Worm (Caenorhabditis elegans) whole organism, L4 larva: Measurements from ENCODE around the gene str-3.

Experiments
- F10B5.3 ChIP-seq: sonication (generic microtip); optimal IDR thresholded peaks from 2 replicates; lab custom pipeline; 2016; ENCODE audit warnings: mild to moderate bottlenecking, missing genetic modification characterization, missing compliant biosample characterization
- T26A8.4 ChIP-seq: fragments of 200-800 bp; sonication (Bioruptor generic); IDR thresholded peaks from 2 replicates; pipeline ENCODE4 v1.3.6; 2022; ENCODE audit warnings: missing genetic modification characterization, missing compliant biosample characterization
- ZK337.2 ChIP-seq: fragments of 200-800 bp; sonication (Bioruptor generic); IDR thresholded peaks from 2 replicates; pipeline ENCODE4 v1.3.6; 2022; ENCODE audit warnings: missing genetic modification reagents, missing genetic modification characterization, missing compliant biosample characterization
- aha-1 ChIP-seq: fragments of 150-350 bp; peaks from one replicate; lab custom pipeline; 2014; ENCODE audit warnings: missing biosample characterization, missing genetic modification characterization
- ama-1 ChIP-seq: fragments of 150-350 bp; optimal IDR thresholded peaks from 2 replicates; lab custom pipeline; 2014; ENCODE audit warnings: inconsistent platforms, mixed read lengths
- arid-1 ChIP-seq: fragments of 200-800 bp; sonication (Bioruptor generic); conservative IDR thresholded peaks from 2 replicates; pipeline ENCODE4 v1.3.6; 2022; ENCODE audit warnings: missing genetic modification reagents, missing genetic modification characterization, missing compliant biosample characterization
- attf-4 ChIP-seq: sonication (generic microtip); optimal IDR thresholded peaks from 3 replicates; lab custom pipeline; 2017; ENCODE audit warnings: missing biosample characterization, missing genetic modification characterization
- ceh-28 ChIP-seq: fragments of 150-350 bp; optimal IDR thresholded peaks from 2 replicates; lab custom pipeline; 2014; ENCODE audit warnings: missing biosample characterization, missing genetic modification reagents, missing genetic modification characterization
- ceh-62 ChIP-seq: sonication (generic microtip); optimal IDR thresholded peaks from 2 replicates; lab custom pipeline; 2017; ENCODE audit warnings: missing biosample characterization, missing genetic modification characterization
- ctbp-1 ChIP-seq: fragments of 200-800 bp; sonication (Bioruptor generic); IDR thresholded peaks from 2 replicates; pipeline ENCODE4 v1.3.6; 2022; ENCODE audit warnings: missing genetic modification reagents, missing genetic modification characterization, missing compliant biosample characterization
- daf-16 ChIP-seq, 3 experiments: sonication (generic microtip); optimal IDR thresholded peaks; 2 replicates each; lab custom pipeline; 2016 to 2017; ENCODE audit warnings: missing genetic modification characterization in 3 of 3, missing genetic modification reagents in 3 of 3, mild to moderate bottlenecking in 2 of 3, missing compliant biosample characterization in 2 of 3, missing biosample characterization in 1 of 3, moderate library complexity in 1 of 3
- dmd-6 ChIP-seq: fragments of 200-800 bp; sonication (Bioruptor generic); IDR thresholded peaks from 2 replicates; pipeline ENCODE4 v1.3.6; 2022; ENCODE audit warnings: missing genetic modification reagents, missing genetic modification characterization, missing compliant biosample characterization
- dpl-1 ChIP-seq: fragments of 150-350 bp; optimal IDR thresholded peaks from 2 replicates; lab custom pipeline; 2014; ENCODE audit warnings: missing biosample characterization, missing genetic modification reagents, missing genetic modification characterization
- dve-1 ChIP-seq: sonication (generic microtip); optimal IDR thresholded peaks from 2 replicates; lab custom pipeline; 2017; ENCODE audit warnings: antibody characterized with exemption, mild to moderate bottlenecking, missing genetic modification characterization, missing compliant biosample characterization; ENCODE audit not compliant: insufficient read depth
- egl-43 ChIP-seq: fragments of 200-800 bp; sonication (Bioruptor generic); IDR thresholded peaks from 2 replicates; pipeline ENCODE4 v1.3.6; 2022; ENCODE audit warnings: missing genetic modification reagents, missing genetic modification characterization, missing compliant biosample characterization
- gei-8 ChIP-seq: fragments of 200-800 bp; sonication (Bioruptor generic); optimal IDR thresholded peaks from 2 replicates; lab custom pipeline; 2018; ENCODE audit warnings: mild to moderate bottlenecking, missing genetic modification characterization, missing compliant biosample characterization
- hif-1 ChIP-seq, 2 experiments: sonication (generic microtip); optimal IDR thresholded peaks; 2 replicates each; lab custom pipeline; 2016 to 2017; ENCODE audit warnings: missing compliant biosample characterization in 2 of 2, missing genetic modification characterization in 2 of 2, missing genetic modification reagents in 2 of 2, missing genotype in 2 of 2, mild to moderate bottlenecking in 1 of 2
- hmg-1.1 ChIP-seq: fragments of 200-800 bp; sonication (Bioruptor generic); IDR thresholded peaks from 2 replicates; pipeline ENCODE4 v1.3.6; 2022; ENCODE audit warnings: missing genetic modification reagents, missing genetic modification characterization, missing compliant biosample characterization
- lin-1 ChIP-seq: fragments of 200-800 bp; sonication (Bioruptor generic); IDR thresholded peaks from 2 replicates; pipeline ENCODE4 v1.3.6; 2022; ENCODE audit warnings: missing genetic modification reagents, missing genetic modification characterization, missing compliant biosample characterization
- lin-29 ChIP-seq: fragments of 200-800 bp; sonication (Bioruptor generic); IDR thresholded peaks from 2 replicates; pipeline ENCODE4 v1.3.6; 2022; ENCODE audit warnings: missing genetic modification reagents, missing genetic modification characterization, missing compliant biosample characterization
- lin-38 ChIP-seq: fragments of 200-800 bp; sonication (Bioruptor generic); IDR thresholded peaks from 2 replicates; pipeline ENCODE4 v1.3.6; 2022; ENCODE audit warnings: missing genetic modification reagents, missing genetic modification characterization, missing compliant biosample characterization
- lsy-2 ChIP-seq, 2 experiments: fragments of 150-350 bp in 1 of 2; sonication (generic microtip) in 1 of 2; optimal IDR thresholded peaks; 2 replicates each; lab custom pipeline; 2014 to 2017; ENCODE audit warnings: missing biosample characterization in 2 of 2, missing genetic modification characterization in 2 of 2
- mdl-1 ChIP-seq, 2 experiments: fragments of 150-350 bp in 1 of 2; sonication (generic microtip) in 1 of 2; optimal IDR thresholded peaks; 2 replicates each; lab custom pipeline; 2014 to 2017; ENCODE audit warnings: missing biosample characterization in 2 of 2, missing genetic modification characterization in 2 of 2
- mdt-29 ChIP-seq: fragments of 200-800 bp; sonication (Bioruptor generic); IDR thresholded peaks from 2 replicates; pipeline ENCODE4 v1.3.6; 2022; ENCODE audit warnings: missing genetic modification reagents, missing genetic modification characterization, missing compliant biosample characterization
- mep-1 ChIP-seq: fragments of 150-350 bp; sonication (generic microtip); optimal IDR thresholded peaks from 3 replicates; lab custom pipeline; 2014; ENCODE audit warnings: missing biosample characterization, missing genetic modification characterization
- mes-2 ChIP-seq: sonication (generic microtip); optimal IDR thresholded peaks from 2 replicates; lab custom pipeline; 2016; ENCODE audit warnings: missing genotype, mild to moderate bottlenecking, missing genetic modification characterization, missing compliant biosample characterization; ENCODE audit not compliant: poor library complexity, severe bottlenecking
- mxl-2 ChIP-seq: fragments of 200-800 bp; sonication (Bioruptor generic); conservative IDR thresholded peaks from 2 replicates; pipeline ENCODE4 v1.3.6; 2022; ENCODE audit warnings: missing genetic modification reagents, missing genetic modification characterization, missing compliant biosample characterization
- nhr-102 ChIP-seq: sonication (generic microtip); optimal IDR thresholded peaks from 2 replicates; lab custom pipeline; 2016; ENCODE audit warnings: mild to moderate bottlenecking, missing genetic modification characterization, moderate library complexity, missing compliant biosample characterization
- nhr-76 ChIP-seq: fragments of 150-350 bp; optimal IDR thresholded peaks from 2 replicates; lab custom pipeline; 2014; ENCODE audit warnings: missing biosample characterization, missing genetic modification characterization
- pha-4 ChIP-seq, 2 experiments: fragments of 150-350 bp in 1 of 2; fragments of 200-800 bp in 1 of 2; sonication (Bioruptor generic) in 1 of 2; IDR thresholded peaks in 1 of 2; optimal IDR thresholded peaks in 1 of 2; 2 replicates each; pipeline versions ENCODE4 v1.3.6 to Lab custom; 2014 to 2022; ENCODE audit warnings: missing genetic modification characterization in 2 of 2, missing genetic modification reagents in 2 of 2, missing biosample characterization in 1 of 2, missing compliant biosample characterization in 1 of 2
- php-3 ChIP-seq: fragments of 200-800 bp; sonication (Bioruptor generic); IDR thresholded peaks from 2 replicates; pipeline ENCODE4 v1.3.6; 2022; ENCODE audit warnings: missing genetic modification reagents, missing genetic modification characterization, missing compliant biosample characterization
- snpc-1.2 ChIP-seq: fragments of 200-800 bp; sonication (Bioruptor generic); IDR thresholded peaks from 2 replicates; pipeline ENCODE4 v1.3.6; 2022; ENCODE audit warnings: missing genetic modification reagents, missing genetic modification characterization, missing compliant biosample characterization
- spr-3 ChIP-seq: fragments of 200-800 bp; sonication (Bioruptor generic); optimal IDR thresholded peaks from 2 replicates; lab custom pipeline; 2018; ENCODE audit warnings: mild to moderate bottlenecking, missing genetic modification characterization, missing compliant biosample characterization
- unc-62 ChIP-seq, 3 experiments: fragments of 150-350 bp in 1 of 3; sonication (generic microtip); optimal IDR thresholded peaks in 2 of 3; peaks in 1 of 3; 1 replicate in 1 of 3; 2 replicates in 2 of 3; lab custom pipeline; 2014 to 2017; ENCODE audit warnings: missing biosample characterization in 3 of 3, missing genetic modification characterization in 3 of 3, missing genetic modification reagents in 3 of 3, missing genotype in 1 of 3
- zag-1 ChIP-seq: fragments of 150-350 bp; optimal IDR thresholded peaks from 2 replicates; lab custom pipeline; 2014; ENCODE audit warnings: missing biosample characterization, missing genetic modification characterization
- zfp-3 ChIP-seq: fragments of 200-800 bp; sonication (Bioruptor generic); conservative IDR thresholded peaks from 2 replicates; pipeline ENCODE4 v1.3.6; 2022; ENCODE audit warnings: missing genetic modification reagents, missing genetic modification characterization, missing compliant biosample characterization
- zip-2 ChIP-seq: fragments of 150-350 bp; optimal IDR thresholded peaks from 2 replicates; lab custom pipeline; 2014; ENCODE audit warnings: missing biosample characterization, missing genetic modification characterization

str-3 gene

DNA sequence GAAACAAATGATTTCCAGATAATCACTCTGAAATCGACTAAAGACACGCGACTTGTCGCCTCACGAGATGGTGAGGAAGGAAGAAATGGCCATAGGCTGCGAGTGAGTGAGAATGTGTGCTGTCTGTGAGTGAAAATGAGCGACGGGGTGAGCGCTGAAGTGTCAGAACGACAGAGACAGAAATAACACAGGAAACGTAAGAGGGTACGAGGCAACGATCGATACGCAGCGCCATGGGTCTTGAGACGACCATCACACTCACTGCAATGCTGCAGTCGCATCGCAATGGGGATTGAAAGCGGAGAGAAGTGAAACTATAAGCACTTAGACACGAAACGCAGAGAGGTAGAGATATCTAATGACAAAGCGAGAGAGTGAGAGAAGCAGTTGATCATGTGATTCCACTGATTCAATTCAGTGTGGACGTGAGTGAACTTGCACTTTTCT is 17.4 kb downstream of the str-3 start (continued):
- TF ChIP-seq ZK337.2 (no peak), lin-1 (GFP tag; lab: Robert Waterston, UW) (no peak), snpc-1.2 (peak; percentile 38; the same call in 1 of the 2 replicates), mxl-2 (GFP tag; lab: Robert Waterston, UW) (no peak)

DNA sequence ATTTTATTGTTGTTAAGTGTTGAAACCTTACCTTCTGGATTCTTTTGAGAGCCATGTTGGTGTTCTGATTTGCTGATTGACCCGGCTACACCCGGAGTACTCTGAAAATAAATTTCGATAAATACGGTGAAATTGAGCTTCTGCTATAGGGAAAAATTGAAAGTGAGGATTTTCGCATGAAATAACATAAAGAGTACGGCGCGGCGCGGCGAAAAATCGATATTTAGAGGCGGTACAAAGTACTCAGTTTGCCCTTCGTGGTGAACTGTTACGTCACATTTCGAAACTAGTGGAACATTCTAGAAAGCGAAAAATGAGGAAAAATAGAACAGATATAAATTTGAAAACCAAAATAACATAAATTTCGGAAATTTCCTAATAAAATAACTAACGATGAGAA is 18.0 kb downstream of the str-3 start, which contains the start of gene let-70:
TSS of gene let-70 (minus strand) at position 101 of the 400 bp plus-strand sequence.
- TF ChIP-seq arid-1: 0 out of 2 replicates have a peak, but pooled peaks have one; percentile 20
- TF ChIP-seq pha-4 (GFP tag; IDR thresholded peaks at IDR 0.05; lab: Robert Waterston, UW): 0 out of 2 replicates have a peak, but pooled peaks have one; percentile 2
- TF ChIP-seq pha-4 (tag; optimal IDR thresholded peaks at IDR 0.05; lab: Kevin White, UChicago): no peak
- TF ChIP-seq aha-1 (tag; lab: Kevin White, UChicago): peak; percentile 90
- TF ChIP-seq mdt-29 (GFP tag; lab: Robert Waterston, UW): 0 out of 2 replicates have a peak, but pooled peaks have one; percentile 5
- TF ChIP-seq nhr-76 (tag; lab: Kevin White, UChicago): no peak
- TF ChIP-seq zip-2 (tag; lab: Kevin White, UChicago): peak; percentile 10
- no peak for TF ChIP-seq unc-62 (GFP tag; optimal IDR thresholded peaks at IDR 0.05 in 1 of 2; lab: Kevin White, UChicago)
- TF ChIP-seq unc-62 (tag; optimal IDR thresholded peaks at IDR 0.05; lab: Kevin White, UChicago): no peak
- 0 out of 2 replicates have a peak, but pooled peaks have one; percentile 30 for TF ChIP-seq egl-43 (GFP tag; lab: Robert Waterston, UW)
- no peak for TF ChIP-seq hmg-1.1 (GFP tag; lab: Robert Waterston, UW)
- TF ChIP-seq ceh-28 (tag; lab: Kevin White, UChicago): peak; percentile 18

DNA sequence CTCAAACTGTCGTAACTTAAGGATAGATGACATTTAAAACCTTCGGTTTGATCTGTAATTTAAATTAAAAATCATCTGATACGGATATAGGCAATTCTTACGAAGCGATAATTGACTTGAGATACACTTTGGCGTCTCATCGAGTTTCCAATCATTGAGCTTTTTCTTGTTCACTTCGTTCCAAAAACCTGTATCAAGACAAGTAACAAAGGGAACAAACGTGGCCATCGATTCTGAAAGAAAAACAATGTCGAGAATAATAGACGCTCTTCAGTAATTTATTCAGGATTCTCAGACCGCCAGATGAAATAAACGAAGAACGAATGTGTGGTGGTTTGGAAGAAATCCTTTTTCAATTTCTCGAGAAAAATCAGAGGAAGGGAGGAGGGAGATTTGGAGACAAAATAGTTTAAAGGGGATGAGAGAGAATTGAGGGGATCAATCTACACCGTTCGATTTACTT is 19.3 kb downstream of the str-3 start, which contains the start of gene atg-7:
TSS of gene atg-7 (minus strand) at position 233 of the 463 bp plus-strand sequence.
- TF ChIP-seq unc-62 (GFP tag; optimal IDR thresholded peaks at IDR 0.05 in 1 of 2; lab: Kevin White, UChicago): peak in 1 of 2 experiments; percentile 77
- no peak for TF ChIP-seq unc-62 (tag; optimal IDR thresholded peaks at IDR 0.05; lab: Kevin White, UChicago)
- TF ChIP-seq mes-2: no peak
- peak; percentile 23; the same call in 1 of the 2 replicates for TF ChIP-seq php-3 (GFP tag; lab: Robert Waterston, UW)
- no peak for TF ChIP-seq dpl-1 (GFP tag; lab: Kevin White, UChicago)
- TF ChIP-seq lin-38: 0 out of 2 replicates have a peak, but pooled peaks have one; percentile 24
- 0 out of 2 replicates have a peak, but pooled peaks have one; percentile 25 for TF ChIP-seq ctbp-1 (GFP tag; lab: Robert Waterston, UW)
- TF ChIP-seq attf-4 (tag; lab: Kevin White, UChicago): no peak
- TF ChIP-seq gei-8: peak; percentile 25
- TF ChIP-seq hif-1 (tag; optimal IDR thresholded peaks at IDR 0.05; lab: Kevin White, UChicago): peak in 1 of 2 experiments; percentile 10
- peak; percentile 22; the same call in 1 of the 2 replicates for TF ChIP-seq lin-29 (GFP tag; lab: Robert Waterston, UW)
- peak; percentile 69; the same call in 1 of the 2 replicates for TF ChIP-seq zfp-3 (GFP tag; lab: Robert Waterston, UW)
- TF ChIP-seq snpc-1.2: no peak
- TF ChIP-seq ceh-62 (tag; lab: Kevin White, UChicago): no peak
- no peak for TF ChIP-seq mep-1 (tag; lab: Kevin White, UChicago)
- TF ChIP-seq mdl-1 (tag; optimal IDR thresholded peaks at IDR 0.05; lab: Kevin White, UChicago): peak in 1 of 2 experiments; percentile 5
- TF ChIP-seq daf-16 (GFP tag; optimal IDR thresholded peaks at IDR 0.05; lab: Kevin White, UChicago): no peak
- peak; percentile 51 for TF ChIP-seq daf-16 (tag; optimal IDR thresholded peaks at IDR 0.05; lab: Kevin White, UChicago)
- TF ChIP-seq T26A8.4: peak; percentile 71
- no peak for TF ChIP-seq F10B5.3 (tag; lab: Kevin White, UChicago)
- TF ChIP-seq spr-3: peak; percentile 70
- TF ChIP-seq nhr-102 (tag; lab: Kevin White, UChicago): peak; percentile 17
- TF ChIP-seq zip-2 (tag; lab: Kevin White, UChicago): peak; percentile 44
- TF ChIP-seq dve-1 (tag; lab: Kevin White, UChicago): peak; percentile 61
- TF ChIP-seq zag-1 (tag; lab: Kevin White, UChicago): no peak
- TF ChIP-seq lsy-2 (tag; optimal IDR thresholded peaks at IDR 0.05; lab: Kevin White, UChicago): peak in 1 of 2 experiments; percentile 21
- peak; percentile 13; the same call in 1 of the 2 replicates for TF ChIP-seq dmd-6 (GFP tag; lab: Robert Waterston, UW)
- TF ChIP-seq ama-1 (lab: Kevin White, UChicago): peak; percentile 83
